Worm (Caenorhabditis elegans) whole organism, dauer: ENCODE data around the gene Y60A9A.1.

Experiments
- unc-62 ChIP-seq: sonication (generic microtip); optimal IDR thresholded peaks from 2 replicates; lab custom pipeline; 2017; ENCODE audit warnings: missing biosample characterization, missing genetic modification reagents, missing genetic modification characterization

Y60A9A.1 gene

ce11 chrX:14349690-14350168, 27.3 kb downstream of the Y60A9A.1 start, which contains the start of gene wdr-5.2:
wdr-5.2 (plus strand) TSS chrX:14350118.
- TF ChIP-seq unc-62 (GFP tag; lab: Kevin White, UChicago) = no peak

DNA sequence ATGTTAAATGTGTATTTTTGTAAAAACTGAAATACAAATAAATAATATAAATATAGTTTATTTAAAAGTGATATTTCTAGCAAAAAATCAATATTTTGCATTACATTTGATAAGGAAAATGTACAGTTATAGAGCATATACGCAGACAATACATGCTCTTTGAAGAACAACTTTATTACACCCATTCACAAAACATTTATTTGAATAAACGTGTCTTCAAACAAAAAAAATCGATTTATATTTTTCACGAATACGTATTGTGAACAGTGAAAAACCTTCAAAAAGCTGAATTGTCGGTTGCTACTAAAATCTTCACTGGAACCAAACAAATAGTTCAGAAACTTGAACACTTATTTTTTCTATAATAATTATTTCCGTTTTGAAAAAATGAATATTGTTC, 29.5 kb downstream of the Y60A9A.1 start, which contains the start of gene K04G11.3:
K04G11.3 (minus strand) TSS at position 101 of the 400 bp plus-strand sequence.
- TF ChIP-seq unc-62 (GFP tag; lab: Kevin White, UChicago) = no peak

DNA sequence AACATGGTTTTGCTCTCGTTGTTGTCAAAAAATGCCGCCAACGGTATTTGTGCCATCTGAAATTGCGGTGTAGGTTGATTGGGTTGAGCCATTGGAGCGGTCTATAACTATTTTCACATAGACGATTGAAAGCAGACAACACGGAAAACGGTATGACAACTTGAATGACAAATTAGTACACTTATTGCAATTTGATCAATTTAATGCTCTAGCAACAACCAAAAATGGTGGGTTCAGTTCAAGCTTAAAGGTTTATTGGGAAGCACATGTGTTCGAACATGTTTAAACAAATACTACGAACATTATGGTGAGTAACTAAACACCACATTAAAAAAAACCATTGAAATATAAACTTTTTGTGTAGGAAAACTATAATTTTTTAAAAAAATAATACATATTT, 36.7 kb downstream of the Y60A9A.1 start, which contains the start of gene sel-7:
sel-7 (minus strand) TSS at position 101 of the 400 bp plus-strand sequence.
- no peak for TF ChIP-seq unc-62 (GFP tag; lab: Kevin White, UChicago)

ce11 chrX:14339723-14340122, 37.3 kb downstream of the Y60A9A.1 start:
- TF ChIP-seq unc-62 (GFP tag; lab: Kevin White, UChicago) = no peak

ce11 chrX:14338896-14339295, 38.2 kb downstream of the Y60A9A.1 start:
- no peak for TF ChIP-seq unc-62 (GFP tag; lab: Kevin White, UChicago)

DNA sequence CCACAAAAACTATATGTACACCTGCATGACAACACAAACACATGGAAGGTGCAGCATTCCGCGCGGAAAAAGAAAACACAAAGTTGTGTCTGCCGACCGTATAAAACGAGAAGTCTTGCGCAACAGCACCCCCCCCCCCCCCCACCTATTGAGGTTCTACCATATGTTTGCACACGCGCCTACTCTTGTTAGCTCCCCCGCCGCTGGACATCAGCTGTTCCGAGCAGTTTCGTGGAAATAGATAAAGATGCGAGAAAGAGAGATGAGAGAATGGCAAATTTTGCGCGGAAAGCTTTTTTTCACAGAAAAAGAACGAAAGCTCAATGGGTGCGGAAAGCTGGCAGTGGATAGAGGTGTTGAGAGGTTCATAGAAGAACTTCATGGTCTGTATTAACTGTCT, 41.4 kb downstream of the Y60A9A.1 start:
- no peak for TF ChIP-seq unc-62 (GFP tag; lab: Kevin White, UChicago)

DNA sequence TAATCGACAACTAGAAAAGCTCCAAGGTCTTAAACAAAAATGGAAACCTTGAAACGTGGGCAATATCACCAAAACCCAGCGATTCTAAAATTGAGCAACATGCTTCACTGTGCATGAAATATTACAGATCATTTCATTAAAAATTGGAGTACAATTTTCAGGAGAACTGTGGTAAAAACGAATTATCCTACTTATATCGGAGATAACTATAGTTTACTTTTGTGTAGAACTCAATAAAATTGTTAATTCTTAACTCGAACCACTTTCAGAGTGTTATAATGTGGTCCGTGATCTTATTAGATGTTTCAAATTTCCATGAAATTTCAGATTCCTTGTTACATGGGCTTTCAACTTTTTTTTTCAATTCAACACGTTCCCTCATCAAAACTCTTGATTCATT, 41.8 kb downstream of the Y60A9A.1 start, which contains the start of gene K04G11.1:
K04G11.1 (plus strand) TSS at position 301 of the 400 bp plus-strand sequence.
- TF ChIP-seq unc-62 (GFP tag; lab: Kevin White, UChicago) = no peak

ce11 chrX:14334151-14334550, 42.9 kb downstream of the Y60A9A.1 start:
- TF ChIP-seq unc-62 (GFP tag; lab: Kevin White, UChicago) = no peak

DNA sequence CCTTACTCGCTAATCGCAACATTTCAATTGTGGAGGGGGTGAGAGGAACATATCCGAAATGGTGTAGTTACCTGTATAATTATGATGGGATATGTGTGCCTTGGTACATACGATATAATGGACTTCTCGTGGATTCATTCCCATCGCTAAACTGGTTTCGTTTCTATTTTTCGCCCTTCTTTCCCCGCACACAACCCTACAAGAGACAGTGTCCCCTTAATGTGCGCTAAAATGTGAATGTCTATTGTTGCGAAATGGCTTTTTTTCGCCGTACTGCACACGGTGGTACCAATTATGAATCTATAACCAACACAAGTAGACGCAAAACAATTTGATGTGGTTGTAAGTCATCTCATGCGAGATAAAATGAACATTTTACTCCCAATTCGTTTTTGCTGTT, 47.7 kb downstream of the Y60A9A.1 start:
- TF ChIP-seq unc-62 (GFP tag; lab: Kevin White, UChicago) = no peak

- TF ChIP-seq unc-62 (GFP tag; lab: Kevin White, UChicago) = no peak
Measured at ce11 chrX:14327398-14327797, 49.7 kb downstream of the Y60A9A.1 start, which contains the start of gene C11H1.7. C11H1.7 (plus strand) TSS chrX:14327409.
